Fruit fly (Drosophila melanogaster) whole organism, embryonic: Measurements from ENCODE around the gene Parg.

Experiments used
- Aef1 ChIP-seq: fragments of 200-800 bp; sonication (Bioruptor generic); IDR thresholded peaks from 3 replicates; pipeline ENCODE4 v1.3.6; 2022; ENCODE audit warnings: missing biosample characterization, missing genetic modification characterization
- Antp ChIP-seq: fragments of 200-800 bp; sonication (Bioruptor generic); optimal IDR thresholded peaks from 3 replicates; lab custom pipeline; 2016; ENCODE audit warnings: missing biosample characterization, missing genetic modification characterization
- Atf-2 ChIP-seq: fragments of 200-800 bp; sonication (Bioruptor generic); optimal IDR thresholded peaks from 2 replicates; lab custom pipeline; 2016; ENCODE audit warnings: missing biosample characterization, missing genetic modification characterization
- CG1024 ChIP-seq: fragments of 200-800 bp; sonication (Bioruptor generic); IDR thresholded peaks from 2 replicates; pipeline ENCODE4 v1.3.6; 2022; ENCODE audit warnings: missing biosample characterization, missing genetic modification characterization
- CG11456 ChIP-seq: fragments of 200-800 bp; sonication (Bioruptor generic); IDR thresholded peaks from 3 replicates; pipeline ENCODE4 v1.3.6; 2022; ENCODE audit warnings: missing biosample characterization, missing genetic modification characterization
- CG11560 ChIP-seq: fragments of 200-800 bp; sonication (Bioruptor generic); IDR thresholded peaks from 3 replicates; pipeline ENCODE4 v1.3.6; 2022; ENCODE audit warnings: missing biosample characterization, missing genetic modification characterization
- CG12299 ChIP-seq: fragments of 200-800 bp; sonication (Bioruptor generic); optimal IDR thresholded peaks from 2 replicates; lab custom pipeline; 2018; ENCODE audit warnings: missing biosample characterization, mild to moderate bottlenecking, missing genetic modification characterization
- CG12744 ChIP-seq: fragments of 200-800 bp; sonication (Bioruptor generic); optimal IDR thresholded peaks from 2 replicates; lab custom pipeline; 2016; ENCODE audit warnings: missing biosample characterization, missing genetic modification characterization
- CG14014 ChIP-seq: fragments of 200-800 bp; sonication (Bioruptor generic); IDR thresholded peaks from 2 replicates; pipeline ENCODE4 v1.3.6; 2022; ENCODE audit warnings: missing biosample characterization, missing genetic modification characterization
- CG15269 ChIP-seq: fragments of 200-800 bp; sonication (Bioruptor generic); optimal IDR thresholded peaks from 2 replicates; lab custom pipeline; 2018; ENCODE audit warnings: missing biosample characterization, mild to moderate bottlenecking, missing genetic modification characterization, moderate library complexity
- CG15479 ChIP-seq: fragments of 200-800 bp; sonication (Bioruptor generic); optimal IDR thresholded peaks from 3 replicates; lab custom pipeline; 2019; ENCODE audit warnings: missing biosample characterization, mild to moderate bottlenecking, missing genetic modification characterization, moderate library complexity
- CG15696 ChIP-seq: fragments of 200-800 bp; sonication (Bioruptor generic); optimal IDR thresholded peaks from 2 replicates; lab custom pipeline; 2019; ENCODE audit warnings: missing biosample characterization, mild to moderate bottlenecking, missing genetic modification characterization, moderate library complexity
- CG17359 ChIP-seq: fragments of 200-800 bp; sonication (Bioruptor generic); optimal IDR thresholded peaks from 3 replicates; lab custom pipeline; 2018; ENCODE audit warnings: missing biosample characterization, mild to moderate bottlenecking, missing genetic modification characterization, moderate library complexity
- CG17829 ChIP-seq: fragments of 200-800 bp; optimal IDR thresholded peaks from 2 replicates; lab custom pipeline; 2019; ENCODE audit warnings: missing biosample characterization, mild to moderate bottlenecking, missing genetic modification characterization, moderate library complexity
- CG17912 ChIP-seq: fragments of 200-800 bp; sonication (Bioruptor generic); optimal IDR thresholded peaks from 2 replicates; lab custom pipeline; 2018; ENCODE audit warnings: missing biosample characterization, mild to moderate bottlenecking, missing genetic modification characterization
- CG2199 ChIP-seq: fragments of 200-800 bp; sonication (Bioruptor generic); IDR thresholded peaks from 3 replicates; pipeline ENCODE4 v1.3.6; 2022; ENCODE audit warnings: missing biosample characterization, missing genetic modification characterization
- CG2889 ChIP-seq: fragments of 200-800 bp; sonication (Bioruptor generic); IDR thresholded peaks from 3 replicates; pipeline ENCODE4 v1.3.6; 2022; ENCODE audit warnings: missing biosample characterization, missing genetic modification characterization
- CG31365 ChIP-seq: fragments of 200-800 bp; sonication (Bioruptor generic); optimal IDR thresholded peaks from 2 replicates; lab custom pipeline; 2018; ENCODE audit warnings: missing biosample characterization, mild to moderate bottlenecking, missing genetic modification characterization
- CG32772 ChIP-seq: fragments of 200-800 bp; sonication (Bioruptor generic); IDR thresholded peaks from 2 replicates; pipeline ENCODE4 v1.3.6; 2022; ENCODE audit warnings: missing biosample characterization, missing genetic modification characterization
- CG33557 ChIP-seq: fragments of 200-800 bp; sonication (Bioruptor generic); optimal IDR thresholded peaks from 2 replicates; lab custom pipeline; 2019; ENCODE audit warnings: missing biosample characterization, mild to moderate bottlenecking, missing genetic modification characterization, moderate library complexity
- CG6813 ChIP-seq: fragments of 200-800 bp; sonication (Bioruptor generic); optimal IDR thresholded peaks from 2 replicates; lab custom pipeline; 2017; ENCODE audit warnings: missing biosample characterization, missing genetic modification characterization, mild to moderate bottlenecking, moderate library complexity, missing genetic modification reagents
- CG7357 ChIP-seq: fragments of 200-800 bp; sonication (Bioruptor generic); IDR thresholded peaks from 3 replicates; pipeline ENCODE4 v1.3.6; 2022; ENCODE audit warnings: missing biosample characterization, missing genetic modification characterization
- CG7928 ChIP-seq: fragments of 200-800 bp; sonication (Bioruptor generic); optimal IDR thresholded peaks from 2 replicates; lab custom pipeline; 2017; ENCODE audit warnings: missing biosample characterization, mild to moderate bottlenecking, missing genetic modification characterization
- CG9876 ChIP-seq: fragments of 200-800 bp; sonication (Bioruptor generic); optimal IDR thresholded peaks from 2 replicates; lab custom pipeline; 2016; ENCODE audit warnings: missing biosample characterization, missing genetic modification characterization
- CG9932 ChIP-seq: fragments of 200-800 bp; sonication (Bioruptor generic); IDR thresholded peaks from 2 replicates; pipeline ENCODE4 v1.3.6; 2022; ENCODE audit warnings: missing biosample characterization, missing genetic modification characterization
- Dad ChIP-seq: fragments of 200-800 bp; sonication (Bioruptor generic); optimal IDR thresholded peaks from 3 replicates; lab custom pipeline; 2016; ENCODE audit warnings: missing biosample characterization, missing genetic modification characterization
- Dek ChIP-seq: fragments of 200-800 bp; sonication (Bioruptor generic); optimal IDR thresholded peaks from 3 replicates; lab custom pipeline; 2019; ENCODE audit warnings: missing biosample characterization, mild to moderate bottlenecking, missing genetic modification characterization, moderate library complexity
- ERR ChIP-seq: fragments of 200-800 bp; sonication (Bioruptor generic); optimal IDR thresholded peaks from 2 replicates; lab custom pipeline; 2016; ENCODE audit warnings: missing biosample characterization, missing genetic modification characterization
- Fer2 ChIP-seq: fragments of 200-800 bp; sonication (Bioruptor generic); optimal IDR thresholded peaks from 2 replicates; lab custom pipeline; 2018; ENCODE audit warnings: missing biosample characterization, mild to moderate bottlenecking, missing genetic modification characterization, moderate library complexity
- Gsc ChIP-seq: fragments of 200-800 bp; sonication (Bioruptor generic); IDR thresholded peaks from 2 replicates; pipeline ENCODE4 v1.3.6; 2022; ENCODE audit warnings: missing biosample characterization, missing genetic modification characterization
- Med ChIP-seq: fragments of 200-800 bp; sonication (Bioruptor generic); peaks from one replicate; lab custom pipeline; 2016; ENCODE audit warnings: missing biosample characterization, missing genetic modification characterization, mild to moderate bottlenecking, inconsistent platforms, moderate library complexity
- NfI ChIP-seq: fragments of 200-800 bp; sonication (Bioruptor generic); optimal IDR thresholded peaks from 3 replicates; lab custom pipeline; 2018; ENCODE audit warnings: missing biosample characterization, mild to moderate bottlenecking, missing genetic modification characterization, moderate library complexity
- Stat92E ChIP-seq, 3 experiments: fragments of >200 bp in 2 of 3; fragments of 200-800 bp in 1 of 3; sonication (Bioruptor generic) in 1 of 3; optimal IDR thresholded peaks; 2 replicates each; lab custom pipeline; 2017 to 2019; ENCODE audit warnings: missing biosample characterization in 3 of 3, missing genetic modification characterization in 3 of 3, mild to moderate bottlenecking in 1 of 3, moderate library complexity in 1 of 3
- abd-A ChIP-seq: fragments of 200-800 bp; sonication (Bioruptor generic); optimal IDR thresholded peaks from 3 replicates; lab custom pipeline; 2019; ENCODE audit warnings: missing biosample characterization, mild to moderate bottlenecking, missing genetic modification characterization, moderate library complexity
- az2 ChIP-seq: fragments of 200-800 bp; sonication (Bioruptor generic); optimal IDR thresholded peaks from 3 replicates; lab custom pipeline; 2016; ENCODE audit warnings: missing biosample characterization, missing genetic modification characterization
- bbx ChIP-seq: fragments of 200-800 bp; sonication (Bioruptor generic); IDR thresholded peaks from 2 replicates; pipeline ENCODE4 v1.3.6; 2022; ENCODE audit warnings: missing biosample characterization, missing genetic modification characterization; ENCODE audit not compliant: partially characterized antibody
- bsh ChIP-seq, 2 experiments: fragments of 200-800 bp; sonication (Bioruptor generic); optimal IDR thresholded peaks; 2 replicates each; lab custom pipeline; 2017 to 2018; ENCODE audit warnings: mild to moderate bottlenecking in 2 of 2, missing biosample characterization in 2 of 2, missing genetic modification characterization in 2 of 2, moderate library complexity in 1 of 2
- da ChIP-seq: fragments of 200-800 bp; sonication (Bioruptor generic); optimal IDR thresholded peaks from 2 replicates; lab custom pipeline; 2016; ENCODE audit warnings: missing biosample characterization, missing genetic modification characterization
- dimm ChIP-seq: fragments of 200-800 bp; sonication (Bioruptor generic); IDR thresholded peaks from 2 replicates; pipeline ENCODE4 v1.3.6; 2022; ENCODE audit warnings: missing biosample characterization, missing genetic modification characterization
- ems ChIP-seq: fragments of 200-800 bp; sonication (Bioruptor generic); optimal IDR thresholded peaks from 3 replicates; lab custom pipeline; 2016; ENCODE audit warnings: missing biosample characterization, missing genetic modification characterization
- fd102C ChIP-seq: fragments of 200-800 bp; sonication (Bioruptor generic); optimal IDR thresholded peaks from 2 replicates; lab custom pipeline; 2018; ENCODE audit warnings: missing biosample characterization, mild to moderate bottlenecking, missing genetic modification characterization, moderate library complexity
- gsb-n ChIP-seq: fragments of 200-800 bp; sonication (Bioruptor generic); optimal IDR thresholded peaks from 3 replicates; lab custom pipeline; 2018; ENCODE audit warnings: missing biosample characterization, mild to moderate bottlenecking, missing genetic modification characterization
- klu ChIP-seq: fragments of 200-800 bp; sonication (Bioruptor generic); IDR thresholded peaks from 2 replicates; pipeline ENCODE4 v1.3.6; 2022; ENCODE audit warnings: missing biosample characterization, missing genetic modification characterization
- lmd ChIP-seq: fragments of 200-800 bp; sonication (Bioruptor generic); IDR thresholded peaks from 2 replicates; pipeline ENCODE4 v1.3.6; 2022; ENCODE audit warnings: missing biosample characterization, missing genetic modification characterization
- sim ChIP-seq: fragments of 200-800 bp; sonication (Bioruptor generic); IDR thresholded peaks from 2 replicates; pipeline ENCODE4 v1.3.6; 2022; ENCODE audit warnings: missing biosample characterization, missing genetic modification characterization
- tap ChIP-seq: fragments of 200-800 bp; optimal IDR thresholded peaks from 3 replicates; lab custom pipeline; 2019; ENCODE audit warnings: missing biosample characterization, mild to moderate bottlenecking, missing genetic modification characterization, moderate library complexity
- tna ChIP-seq: fragments of 200-800 bp; sonication (Bioruptor generic); IDR thresholded peaks from 2 replicates; pipeline ENCODE4 v1.3.6; 2022; ENCODE audit warnings: missing biosample characterization, missing genetic modification characterization; ENCODE audit not compliant: partially characterized antibody
- unpg ChIP-seq: fragments of 200-800 bp; sonication (Bioruptor generic); optimal IDR thresholded peaks from 3 replicates; lab custom pipeline; 2018; ENCODE audit warnings: missing biosample characterization, mild to moderate bottlenecking, missing genetic modification characterization, moderate library complexity
- yki ChIP-seq: fragments of >200 bp; optimal IDR thresholded peaks from 3 replicates; lab custom pipeline; 2018
- zen ChIP-seq: fragments of 200-800 bp; sonication (Bioruptor generic); optimal IDR thresholded peaks from 3 replicates; lab custom pipeline; 2018; ENCODE audit warnings: missing biosample characterization, mild to moderate bottlenecking, missing genetic modification characterization, moderate library complexity

Gene Parg

dm6 chrX:3693989-3694769 is 22.9 kb upstream of the Parg start (continued):
- TF ChIP-seq sim (GFP tag; lab: Robert Waterston, UW) (no peak), CG7357 (GFP tag; lab: Robert Waterston, UW) (no peak), bsh (GFP tag; optimal IDR thresholded peaks at IDR 0.05; lab: Kevin White, UChicago) (peak; percentile 56 to 64), zen (tag; lab: Kevin White, UChicago) (no peak), CG7928 (GFP tag; lab: Kevin White, UChicago) (no peak), CG17912 (GFP tag; lab: Kevin White, UChicago) (no peak), Dad (GFP tag; lab: Kevin White, UChicago) (peak; percentile 6), klu (no peak), Fer2 (no peak), yki (lab: Kevin White, UChicago) (no peak), CG6813 (GFP tag; lab: Kevin White, UChicago) (peak; percentile 13), tap (tag; lab: Kevin White, UChicago) (peak; percentile 5), CG2199 (GFP tag; lab: Robert Waterston, UW) (no peak), CG11456 (GFP tag; lab: Robert Waterston, UW) (no peak), Atf-2 (peak; percentile 48), da (GFP tag; lab: Kevin White, UChicago) (no peak), CG33557 (GFP tag; lab: Kevin White, UChicago) (peak; percentile 73), CG11560 (tag; lab: Robert Waterston, UW) (no peak), CG32772 (GFP tag; lab: Robert Waterston, UW) (no peak), CG17359 (peak; percentile 70), Stat92E (GFP tag; optimal IDR thresholded peaks at IDR 0.05; lab: Kevin White, UChicago) (no peak), Antp (GFP tag; lab: Kevin White, UChicago) (peak; percentile 42), Gsc (GFP tag; lab: Robert Waterston, UW) (no peak), gsb-n (tag; lab: Kevin White, UChicago) (peak; percentile 43), CG1024 (no peak), CG9932 (no peak), fd102C (no peak), Med (GFP tag; lab: Kevin White, UChicago) (peak; percentile 77), CG12744 (GFP tag; lab: Kevin White, UChicago) (no peak), tna (GFP tag; lab: Robert Waterston, UW) (no peak), CG15479 (GFP tag; lab: Kevin White, UChicago) (no peak), CG15269 (tag; lab: Kevin White, UChicago) (peak; percentile 48), CG12299 (no peak), ems (GFP tag; lab: Kevin White, UChicago) (peak; percentile 55), bbx (GFP tag; lab: Robert Waterston, UW) (no peak), CG31365 (no peak), CG17829 (tag; lab: Kevin White, UChicago) (peak; percentile 55), unpg (peak; percentile 34), CG9876 (no peak), CG15696 (peak; percentile 60), CG2889 (no peak), Dek (tag; lab: Kevin White, UChicago) (no peak), abd-A (tag; lab: Kevin White, UChicago) (no peak), lmd (GFP tag; lab: Robert Waterston, UW) (peak; percentile 25; the same call in 1 of the 2 replicates), CG14014 (no peak), Aef1 (GFP tag; lab: Robert Waterston, UW) (no peak), ERR (GFP tag; lab: Kevin White, UChicago) (no peak), dimm (GFP tag; lab: Robert Waterston, UW) (no peak), NfI (GFP tag; lab: Kevin White, UChicago) (peak; percentile 51), az2 (GFP tag; lab: Kevin White, UChicago) (peak; percentile 85)
